Fruit fly (Drosophila melanogaster): ENCODE measurements around the gene CG4238.

The CG4238 gene

dm6 chr2L:2008980-2009954 is at the start of gene CG4238 (continued):
- no peak for TF ChIP-seq ac (GFP tag; optimal IDR thresholded peaks at IDR 0.05)
- TF ChIP-seq CG18599 (GFP tag; optimal IDR thresholded peaks at IDR 0.05): no peak
- no peak for TF ChIP-seq HLHmδ (GFP tag; optimal IDR thresholded peaks at IDR 0.05)
- TF ChIP-seq CG7745 (tag; optimal IDR thresholded peaks at IDR 0.05): no peak
- TF ChIP-seq B-H1 (GFP tag; IDR thresholded peaks at IDR 0.05): no peak
- no peak for TF ChIP-seq Awh (GFP tag; IDR thresholded peaks at IDR 0.05)
- no peak for TF ChIP-seq CG8944 (GFP tag; optimal IDR thresholded peaks at IDR 0.05)
- no peak for TF ChIP-seq CG8281 (tag; optimal IDR thresholded peaks at IDR 0.05)
- no peak for TF ChIP-seq CG11695 (GFP tag; IDR thresholded peaks at IDR 0.05)
- TF ChIP-seq Taf1 (GFP tag; IDR thresholded peaks at IDR 0.05): no peak
- no peak for TF ChIP-seq CG10979 (tag; optimal IDR thresholded peaks at IDR 0.05)
- no peak for TF ChIP-seq lola (GFP tag; optimal IDR thresholded peaks at IDR 0.05)
- TF ChIP-seq en (GFP tag; optimal IDR thresholded peaks at IDR 0.05): no peak
- no peak for TF ChIP-seq mam (GFP tag; optimal IDR thresholded peaks at IDR 0.05)
- no peak for TF ChIP-seq zen2 (GFP tag; IDR thresholded peaks at IDR 0.05; ENCODE audit: partially characterized antibody)
- TF ChIP-seq sr (GFP tag; IDR thresholded peaks at IDR 0.05): no peak
- TF ChIP-seq vvl (GFP tag; IDR thresholded peaks at IDR 0.05): no peak
- TF ChIP-seq CG17829 (tag; optimal IDR thresholded peaks at IDR 0.05): peak; percentile 2
- no peak for TF ChIP-seq CG1792 (GFP tag; optimal IDR thresholded peaks at IDR 0.05)
- TF ChIP-seq TFAM (GFP tag; optimal IDR thresholded peaks at IDR 0.05): no peak
- TF ChIP-seq CG12071 (GFP tag; optimal IDR thresholded peaks at IDR 0.05): no peak
- peak; percentile 1 for TF ChIP-seq Lhr (GFP tag; optimal IDR thresholded peaks at IDR 0.05)
- TF ChIP-seq gro (GFP tag; optimal IDR thresholded peaks at IDR 0.05): no peak
- peak; percentile 49 for TF ChIP-seq CTCF (GFP tag; optimal IDR thresholded peaks at IDR 0.05)
- TF ChIP-seq her (GFP tag; optimal IDR thresholded peaks at IDR 0.05): no peak
- no peak for TF ChIP-seq da (GFP tag; optimal IDR thresholded peaks at IDR 0.05)
- no peak for TF ChIP-seq CG1024 (GFP tag; IDR thresholded peaks at IDR 0.05)
- no peak for TF ChIP-seq Ets65A (GFP tag)
- no peak for TF ChIP-seq bcd (GFP tag; optimal IDR thresholded peaks at IDR 0.05)
- TF ChIP-seq CG3163 (GFP tag; optimal IDR thresholded peaks at IDR 0.05): no peak
- TF ChIP-seq CG15479 (GFP tag; optimal IDR thresholded peaks at IDR 0.05): no peak
- TF ChIP-seq Pdp1 (GFP tag; optimal IDR thresholded peaks at IDR 0.05): no peak
- no peak for TF ChIP-seq CG6683 (GFP tag; optimal IDR thresholded peaks at IDR 0.05)
- no peak for TF ChIP-seq Nf-YB (GFP tag; optimal IDR thresholded peaks at IDR 0.05)
- no peak for TF ChIP-seq CG9932 (GFP tag; IDR thresholded peaks at IDR 0.05)
- no peak for TF ChIP-seq dan (GFP tag; IDR thresholded peaks at IDR 0.05)
- no peak for TF ChIP-seq chif (GFP tag; optimal IDR thresholded peaks at IDR 0.05)
- peak; percentile 5 for TF ChIP-seq CG17186 (GFP tag; optimal IDR thresholded peaks at IDR 0.05)
- TF ChIP-seq Fer3 (tag; optimal IDR thresholded peaks at IDR 0.05): no peak
- TF ChIP-seq CG6765 (GFP tag; optimal IDR thresholded peaks at IDR 0.05): no peak
- TF ChIP-seq Dip3 (GFP tag; optimal IDR thresholded peaks at IDR 0.05): no peak
- no peak for TF ChIP-seq Sin3A (optimal IDR thresholded peaks at IDR 0.05)
- no peak for TF ChIP-seq pfk (GFP tag; optimal IDR thresholded peaks at IDR 0.05)
- no peak for TF ChIP-seq CG4282 (GFP tag; optimal IDR thresholded peaks at IDR 0.05)
- no peak for TF ChIP-seq CG10462 (GFP tag; optimal IDR thresholded peaks at IDR 0.05)
- peak; percentile 29 for TF ChIP-seq BEAF-32 (GFP tag; optimal IDR thresholded peaks at IDR 0.05)
- TF ChIP-seq Gug (GFP tag; IDR thresholded peaks at IDR 0.05): no peak
- no peak for TF ChIP-seq CG34422 (GFP tag; IDR thresholded peaks at IDR 0.05)
- peak; percentile 56 for TF ChIP-seq CG8290 (GFP tag; optimal IDR thresholded peaks at IDR 0.05)
- TF ChIP-seq CG8290 (tag; optimal IDR thresholded peaks at IDR 0.05): peak in 1 of 2 experiments; percentile 61
